Fruit fly (Drosophila melanogaster) whole organism, prepupa: Measurements from ENCODE around the gene CG12729.

Source experiments
- CG10669 ChIP-seq: fragments of 200-800 bp; sonication (Bioruptor generic); optimal IDR thresholded peaks from 3 replicates; lab custom pipeline; 2018; ENCODE audit warnings: missing biosample characterization, mild to moderate bottlenecking, missing genetic modification characterization, moderate library complexity
- CG11762 ChIP-seq: fragments of 200-800 bp; sonication (Bioruptor generic); optimal IDR thresholded peaks from 3 replicates; lab custom pipeline; 2016; ENCODE audit warnings: missing biosample characterization, missing genetic modification characterization; ENCODE audit not compliant: insufficient read depth
- CG31627 ChIP-seq: fragments of 200-800 bp; sonication (Bioruptor generic); optimal IDR thresholded peaks from 3 replicates; lab custom pipeline; 2016; ENCODE audit warnings: missing biosample characterization, missing genetic modification characterization
- Eip75B ChIP-seq: fragments of 200-800 bp; sonication (Bioruptor generic); optimal IDR thresholded peaks from 3 replicates; lab custom pipeline; 2016; ENCODE audit warnings: missing biosample characterization, missing genetic modification characterization
- Gug ChIP-seq: fragments of 200-800 bp; sonication (Bioruptor generic); IDR thresholded peaks from 2 replicates; pipeline ENCODE4 v1.3.6; 2022; ENCODE audit warnings: missing biosample characterization, missing genetic modification characterization
- achi ChIP-seq: fragments of 200-800 bp; sonication (Bioruptor generic); optimal IDR thresholded peaks from 3 replicates; lab custom pipeline; 2016; ENCODE audit warnings: missing biosample characterization, missing genetic modification characterization
- acj6 ChIP-seq: fragments of 200-800 bp; sonication (Bioruptor generic); optimal IDR thresholded peaks from 3 replicates; lab custom pipeline; 2016; ENCODE audit warnings: missing biosample characterization, missing genetic modification characterization
- topi ChIP-seq: fragments of 200-800 bp; sonication (Bioruptor generic); optimal IDR thresholded peaks from 3 replicates; lab custom pipeline; 2016; ENCODE audit warnings: missing biosample characterization, missing genetic modification characterization

- TF ChIP-seq CG11762 (GFP tag; lab: Kevin White, UChicago) (no peak), CG10669 (GFP tag; lab: Kevin White, UChicago) (no peak), achi (GFP tag; lab: Kevin White, UChicago) (no peak), topi (GFP tag; lab: Kevin White, UChicago) (no peak), Gug (no peak), CG31627 (GFP tag; lab: Kevin White, UChicago) (no peak), Eip75B (GFP tag; lab: Kevin White, UChicago) (no peak), acj6 (no peak)
Observed at dm6 chrX:5815720-5816119, 29.4 kb upstream of the CG12729 start, which contains the start of gene AgmNAT.
